Comparison of ENCODE assay signal across 1 fruit fly cellular context in genomic region chr3L:14977536-14978495, dm6.
TF ChIP-seq lines count a peak whose summit lies in the region.

No protein-coding gene starts in this region.

TF ChIP-seq in whole organism, embryonic, 481 proteins besides CTCF, POLR2A, EP300 and RAD21 (continued from another document and continues in another):
- TF ChIP-seq CG16863 (GFP tag; optimal IDR thresholded peaks at IDR 0.05; lab: Kevin White, UChicago) (no peak), CG11695 (GFP tag; IDR thresholded peaks at IDR 0.05; lab: Robert Waterston, UW) (0 out of 3 replicates have a peak, but pooled peaks have one; percentile 8), CG34224 (GFP tag; IDR thresholded peaks at IDR 0.05; lab: Robert Waterston, UW; ENCODE audit: partially characterized antibody) (peak; percentile 38; the same call in 1 of the 3 replicates), CG8944 (GFP tag; optimal IDR thresholded peaks at IDR 0.05; lab: Kevin White, UChicago) (peak; percentile 42), grau (tag; optimal IDR thresholded peaks at IDR 0.05; lab: Kevin White, UChicago) (peak; percentile 45), Ssrp (tag; optimal IDR thresholded peaks at IDR 0.05; lab: Kevin White, UChicago) (peak; percentile 69), pros (GFP tag; optimal IDR thresholded peaks at IDR 0.05; lab: Kevin White, UChicago) (peak; percentile 83), CG2875 (GFP tag; optimal IDR thresholded peaks at IDR 0.05; lab: Kevin White, UChicago) (peak; percentile 23), Sox102F (GFP tag; optimal IDR thresholded peaks at IDR 0.05; lab: Kevin White, UChicago) (peak; percentile 52), gro (GFP tag; optimal IDR thresholded peaks at IDR 0.05; lab: Kevin White, UChicago) (no peak), jigr1 (GFP tag; IDR thresholded peaks at IDR 0.05; lab: Robert Waterston, UW) (no peak), br (optimal IDR thresholded peaks at IDR 0.05; lab: Kevin White, UChicago) (no peak), CG12391 (tag; optimal IDR thresholded peaks at IDR 0.05; lab: Kevin White, UChicago) (peak; percentile 62), Hey (tag; optimal IDR thresholded peaks at IDR 0.05; lab: Kevin White, UChicago) (no peak), CG13424 (tag; optimal IDR thresholded peaks at IDR 0.05; lab: Kevin White, UChicago) (peak; percentile 43), Gug (GFP tag; IDR thresholded peaks at IDR 0.05; lab: Robert Waterston, UW) (peak; percentile 68; the same call in 3 of the 4 replicates), Ptx1 (GFP tag; IDR thresholded peaks at IDR 0.05; lab: Robert Waterston, UW) (peak; percentile 49), crc (GFP tag; optimal IDR thresholded peaks at IDR 0.05; lab: Kevin White, UChicago) (no peak), CG5180 (GFP tag; optimal IDR thresholded peaks at IDR 0.05; lab: Kevin White, UChicago) (peak; percentile 10), Dfd (GFP tag; optimal IDR thresholded peaks at IDR 0.05; lab: Kevin White, UChicago) (no peak), ham (GFP tag; IDR thresholded peaks at IDR 0.05; lab: Robert Waterston, UW) (no peak), mirr (GFP tag; optimal IDR thresholded peaks at IDR 0.05; lab: Kevin White, UChicago) (peak; percentile 29), CG4328 (GFP tag; optimal IDR thresholded peaks at IDR 0.05; lab: Kevin White, UChicago) (no peak), Ets97D (GFP tag; optimal IDR thresholded peaks at IDR 0.05; lab: Kevin White, UChicago) (no peak), CG11560 (tag; IDR thresholded peaks at IDR 0.05; lab: Robert Waterston, UW) (no peak), CG14014 (GFP tag; IDR thresholded peaks at IDR 0.05; lab: Robert Waterston, UW) (peak; percentile 32; the same call in 1 of the 2 replicates), NFAT (GFP tag; IDR thresholded peaks at IDR 0.05; lab: Robert Waterston, UW) (no peak), en (GFP tag; optimal IDR thresholded peaks at IDR 0.05; lab: Kevin White, UChicago) (no peak), CG17328 (GFP tag; IDR thresholded peaks at IDR 0.05; lab: Robert Waterston, UW) (no peak; the same call in none of the 2 replicates), usp (GFP tag; optimal IDR thresholded peaks at IDR 0.05; lab: Kevin White, UChicago) (no peak), Doc3 (GFP tag; IDR thresholded peaks at IDR 0.05; lab: Robert Waterston, UW; ENCODE audit: partially characterized antibody) (no peak), CG4424 (GFP tag; optimal IDR thresholded peaks at IDR 0.05; lab: Kevin White, UChicago) (peak; percentile 74), CG17568 (GFP tag; optimal IDR thresholded peaks at IDR 0.05; lab: Kevin White, UChicago) (peak; percentile 46), Spps (tag; optimal IDR thresholded peaks at IDR 0.05; lab: Kevin White, UChicago) (no peak), CG9817 (tag; optimal IDR thresholded peaks at IDR 0.05; lab: Kevin White, UChicago) (no peak), disco-r (GFP tag; optimal IDR thresholded peaks at IDR 0.05; lab: Kevin White, UChicago) (no peak), HmgD (GFP tag; optimal IDR thresholded peaks at IDR 0.05; lab: Kevin White, UChicago) (no peak), CG4404 (GFP tag; IDR thresholded peaks at IDR 0.05; lab: Robert Waterston, UW) (0 out of 2 replicates have a peak, but pooled peaks have one; percentile 29), CG14710 (tag; optimal IDR thresholded peaks at IDR 0.05; lab: Kevin White, UChicago) (peak; percentile 80), CG10274 (GFP tag; optimal IDR thresholded peaks at IDR 0.05; lab: Kevin White, UChicago) (no peak), CG1647 (GFP tag; optimal IDR thresholded peaks at IDR 0.05; lab: Kevin White, UChicago) (no peak), CG18764 (GFP tag; optimal IDR thresholded peaks at IDR 0.05; lab: Kevin White, UChicago) (no peak), MBD-R2 (GFP tag; IDR thresholded peaks at IDR 0.05; lab: Robert Waterston, UW) (no peak), nmo (GFP tag; optimal IDR thresholded peaks at IDR 0.05; lab: Kevin White, UChicago) (peak; percentile 73), Aef1 (GFP tag; IDR thresholded peaks at IDR 0.05; lab: Robert Waterston, UW) (no peak), sima (GFP tag; optimal IDR thresholded peaks at IDR 0.05; lab: Kevin White, UChicago) (no peak), tup (GFP tag; optimal IDR thresholded peaks at IDR 0.05; lab: Kevin White, UChicago) (no peak), Neu2 (GFP tag; optimal IDR thresholded peaks at IDR 0.05; lab: Kevin White, UChicago; ENCODE audit: borderline replicate concordance) (no peak), dan (GFP tag; IDR thresholded peaks at IDR 0.05; lab: Robert Waterston, UW) (no peak), CG30403 (GFP tag; optimal IDR thresholded peaks at IDR 0.05; lab: Kevin White, UChicago) (peak; percentile 60), Hr51 (GFP tag; optimal IDR thresholded peaks at IDR 0.05; lab: Kevin White, UChicago) (peak in 1 of 2 experiments; percentile 14), Drgx (GFP tag; IDR thresholded peaks at IDR 0.05; lab: Robert Waterston, UW) (no peak), CG12104 (GFP tag; optimal IDR thresholded peaks at IDR 0.05; lab: Kevin White, UChicago) (peak; percentile 31), sim (GFP tag; IDR thresholded peaks at IDR 0.05; lab: Robert Waterston, UW) (0 out of 2 replicates have a peak, but pooled peaks have one; percentile 4), CG6272 (GFP tag; IDR thresholded peaks at IDR 0.05; lab: Robert Waterston, UW) (no peak), bcd (GFP tag; optimal IDR thresholded peaks at IDR 0.05; lab: Kevin White, UChicago) (no peak), Dbx (GFP tag; IDR thresholded peaks at IDR 0.05; lab: Robert Waterston, UW) (no peak), gcm2 (GFP tag; optimal IDR thresholded peaks at IDR 0.05; lab: Kevin White, UChicago) (no peak), nerfin-1 (tag; optimal IDR thresholded peaks at IDR 0.05; lab: Kevin White, UChicago) (no peak), zen (tag; optimal IDR thresholded peaks at IDR 0.05; lab: Kevin White, UChicago) (peak; percentile 41), zfh2 (GFP tag; optimal IDR thresholded peaks at IDR 0.05; lab: Kevin White, UChicago) (no peak), az2 (GFP tag; optimal IDR thresholded peaks at IDR 0.05; lab: Kevin White, UChicago) (peak; percentile 65), stwl (tag; optimal IDR thresholded peaks at IDR 0.05; lab: Kevin White, UChicago) (no peak), CG17612 (GFP tag; IDR thresholded peaks at IDR 0.05; lab: Robert Waterston, UW) (no peak), CG8924 (tag; optimal IDR thresholded peaks at IDR 0.05; lab: Kevin White, UChicago) (peak; percentile 42), Scr (GFP tag; IDR thresholded peaks at IDR 0.05; lab: Robert Waterston, UW; ENCODE audit: partially characterized antibody) (no peak), Lhr (GFP tag; optimal IDR thresholded peaks at IDR 0.05; lab: Kevin White, UChicago) (no peak), CG10267 (tag; optimal IDR thresholded peaks at IDR 0.05; lab: Kevin White, UChicago) (peak; percentile 47), CG17829 (tag; optimal IDR thresholded peaks at IDR 0.05; lab: Kevin White, UChicago) (peak; percentile 51), ken (GFP tag; IDR thresholded peaks at IDR 0.05; lab: Robert Waterston, UW) (peak; percentile 44; the same call in 1 of the 3 replicates), CG12942 (GFP tag; optimal IDR thresholded peaks at IDR 0.05; lab: Kevin White, UChicago) (peak; percentile 8), ERR (GFP tag; optimal IDR thresholded peaks at IDR 0.05; lab: Kevin White, UChicago) (no peak), bsh (GFP tag; optimal IDR thresholded peaks at IDR 0.05; lab: Kevin White, UChicago) (peak in 1 of 2 experiments; percentile 37), vfl (GFP tag; optimal IDR thresholded peaks at IDR 0.05; lab: Kevin White, UChicago) (no peak), CG8281 (tag; optimal IDR thresholded peaks at IDR 0.05; lab: Kevin White, UChicago) (peak; percentile 32), sob (GFP tag; IDR thresholded peaks at IDR 0.05; lab: Robert Waterston, UW) (peak; percentile 67; the same call in 1 of the 2 replicates), CG2129 (GFP tag; IDR thresholded peaks at IDR 0.05; lab: Robert Waterston, UW; ENCODE audit: partially characterized antibody) (no peak), Xrp1 (GFP tag; IDR thresholded peaks at IDR 0.05; lab: Robert Waterston, UW) (no peak; the same call in 1 of the 2 replicates), NK7.1 (GFP tag; optimal IDR thresholded peaks at IDR 0.05; lab: Kevin White, UChicago) (no peak), Pdp1 (GFP tag; optimal IDR thresholded peaks at IDR 0.05; lab: Kevin White, UChicago) (peak in 1 of 2 experiments; percentile 48), CG30020 (tag; optimal IDR thresholded peaks at IDR 0.05; lab: Kevin White, UChicago) (peak; percentile 20), CG1233 (GFP tag; optimal IDR thresholded peaks at IDR 0.05; lab: Kevin White, UChicago) (peak; percentile 30), z (GFP tag; IDR thresholded peaks at IDR 0.05; lab: Robert Waterston, UW) (peak; percentile 72; the same call in 2 of the 3 replicates), CG14441 (GFP tag; IDR thresholded peaks at IDR 0.05; lab: Robert Waterston, UW) (peak; percentile 12; the same call in 1 of the 2 replicates), Bgb (GFP tag; IDR thresholded peaks at IDR 0.05; lab: Robert Waterston, UW; ENCODE audit: partially characterized antibody) (peak; percentile 58; the same call in 1 of the 2 replicates), CG4820 (GFP tag; optimal IDR thresholded peaks at IDR 0.05; lab: Kevin White, UChicago) (peak; percentile 22), kah (GFP tag; optimal IDR thresholded peaks at IDR 0.05; lab: Kevin White, UChicago) (no peak), CG10959 (GFP tag; IDR thresholded peaks at IDR 0.05; lab: Robert Waterston, UW) (peak; percentile 34; the same call in 1 of the 2 replicates), CG7839 (tag; optimal IDR thresholded peaks at IDR 0.05; lab: Kevin White, UChicago) (peak; percentile 47), E2f2 (GFP tag; IDR thresholded peaks at IDR 0.05; lab: Robert Waterston, UW) (0 out of 2 replicates have a peak, but pooled peaks have one; percentile 29), CG3847 (GFP tag; IDR thresholded peaks at IDR 0.05; lab: Robert Waterston, UW) (no peak), CG14050 (GFP tag; IDR thresholded peaks at IDR 0.05; lab: Robert Waterston, UW) (no peak), CG9727 (GFP tag; optimal IDR thresholded peaks at IDR 0.05; lab: Kevin White, UChicago) (peak; percentile 82), CG3995 (GFP tag; optimal IDR thresholded peaks at IDR 0.05; lab: Kevin White, UChicago) (no peak), Gsc (GFP tag; IDR thresholded peaks at IDR 0.05; lab: Robert Waterston, UW) (no peak), Dip2 (GFP tag; IDR thresholded peaks at IDR 0.05; lab: Robert Waterston, UW) (no peak), CG31224 (GFP tag; IDR thresholded peaks at IDR 0.05; lab: Robert Waterston, UW) (no peak), corto (GFP tag; optimal IDR thresholded peaks at IDR 0.05; lab: Kevin White, UChicago) (no peak), row (GFP tag; IDR thresholded peaks at IDR 0.05; lab: Robert Waterston, UW) (peak; percentile 58; the same call in 2 of the 3 replicates), Oli (tag; optimal IDR thresholded peaks at IDR 0.05; lab: Kevin White, UChicago) (peak; percentile 58), ind (GFP tag; optimal IDR thresholded peaks at IDR 0.05; lab: Kevin White, UChicago) (peak; percentile 5), CG32767 (GFP tag; IDR thresholded peaks at IDR 0.05; lab: Robert Waterston, UW) (no peak), bigmax (GFP tag; optimal IDR thresholded peaks at IDR 0.05; lab: Kevin White, UChicago) (no peak), pzg (GFP tag; optimal IDR thresholded peaks at IDR 0.05; lab: Kevin White, UChicago) (no peak), CG1832 (GFP tag; optimal IDR thresholded peaks at IDR 0.05; lab: Kevin White, UChicago) (no peak), tap (tag; optimal IDR thresholded peaks at IDR 0.05; lab: Kevin White, UChicago) (no peak), da (GFP tag; optimal IDR thresholded peaks at IDR 0.05; lab: Kevin White, UChicago) (no peak), CG11456 (GFP tag; IDR thresholded peaks at IDR 0.05; lab: Robert Waterston, UW) (no peak), ash1 (GFP tag; optimal IDR thresholded peaks at IDR 0.05; lab: Kevin White, UChicago) (no peak), CG4854 (GFP tag; optimal IDR thresholded peaks at IDR 0.05; lab: Kevin White, UChicago) (no peak), CG2889 (GFP tag; IDR thresholded peaks at IDR 0.05; lab: Robert Waterston, UW) (no peak), dimm (GFP tag; IDR thresholded peaks at IDR 0.05; lab: Robert Waterston, UW) (no peak), Adf1 (GFP tag; IDR thresholded peaks at IDR 0.05; lab: Robert Waterston, UW) (peak; percentile 95), chif (GFP tag; optimal IDR thresholded peaks at IDR 0.05; lab: Kevin White, UChicago) (peak in 1 of 2 experiments; percentile 59), CG1024 (GFP tag; IDR thresholded peaks at IDR 0.05; lab: Robert Waterston, UW) (0 out of 2 replicates have a peak, but pooled peaks have one; percentile 17), trh (GFP tag; optimal IDR thresholded peaks at IDR 0.05; lab: Kevin White, UChicago) (no peak), CG8089 (GFP tag; optimal IDR thresholded peaks at IDR 0.05; lab: Kevin White, UChicago) (no peak), CG11085 (GFP tag; IDR thresholded peaks at IDR 0.05; lab: Robert Waterston, UW) (no peak), ftz-f1 (GFP tag; optimal IDR thresholded peaks at IDR 0.05; lab: Kevin White, UChicago) (peak; percentile 28), ssp (GFP tag; IDR thresholded peaks at IDR 0.05; lab: Robert Waterston, UW) (no peak), ato (GFP tag; IDR thresholded peaks at IDR 0.05; lab: Robert Waterston, UW; ENCODE audit: partially characterized antibody) (peak; percentile 38; the same call in 1 of the 2 replicates), ttk (GFP tag; IDR thresholded peaks at IDR 0.05; lab: Robert Waterston, UW) (peak; percentile 21; the same call in 1 of the 2 replicates), Doc2 (GFP tag; IDR thresholded peaks at IDR 0.05; lab: Robert Waterston, UW) (no peak), eyg (GFP tag; optimal IDR thresholded peaks at IDR 0.05; lab: Kevin White, UChicago) (no peak), seq (GFP tag; IDR thresholded peaks at IDR 0.05; lab: Robert Waterston, UW) (no peak), CG12299 (tag; optimal IDR thresholded peaks at IDR 0.05; lab: Kevin White, UChicago) (no peak), CG32532 (GFP tag; IDR thresholded peaks at IDR 0.05; lab: Robert Waterston, UW) (no peak; the same call in 1 of the 2 replicates), wek (GFP tag; optimal IDR thresholded peaks at IDR 0.05; lab: Kevin White, UChicago) (peak; percentile 10), peb (GFP tag; IDR thresholded peaks at IDR 0.05; lab: Robert Waterston, UW) (no peak), lab (GFP tag; optimal IDR thresholded peaks at IDR 0.05; lab: Kevin White, UChicago) (peak; percentile 53), CG32772 (GFP tag; IDR thresholded peaks at IDR 0.05; lab: Robert Waterston, UW) (peak; percentile 36; the same call in 1 of the 2 replicates), grn (GFP tag; optimal IDR thresholded peaks at IDR 0.05; lab: Kevin White, UChicago) (peak; percentile 80)
